Fruit fly (Drosophila melanogaster) whole organism, wandering third instar larva: Measurements from ENCODE around the gene RpS28a.

Source experiments
- Abd-B ChIP-seq: fragments of >200 bp; optimal IDR thresholded peaks from 2 replicates; lab custom pipeline; 2017; ENCODE audit warnings: missing biosample characterization, missing genetic modification characterization
- CG32264 ChIP-seq: fragments of 200-800 bp; sonication (Bioruptor generic); optimal IDR thresholded peaks from 2 replicates; lab custom pipeline; 2016; ENCODE audit warnings: missing biosample characterization, missing genetic modification characterization
- CG9705 ChIP-seq: fragments of 200-800 bp; sonication (Bioruptor generic); optimal IDR thresholded peaks from 2 replicates; lab custom pipeline; 2018; ENCODE audit warnings: missing biosample characterization, mild to moderate bottlenecking, missing genetic modification characterization
- CrebA ChIP-seq: fragments of 200-800 bp; sonication (Bioruptor generic); optimal IDR thresholded peaks from 2 replicates; lab custom pipeline; 2016; ENCODE audit warnings: missing biosample characterization, mild to moderate bottlenecking, missing genetic modification characterization, borderline replicate concordance
- Dfd ChIP-seq: fragments of >200 bp; optimal IDR thresholded peaks from 2 replicates; lab custom pipeline; 2017; ENCODE audit warnings: missing biosample characterization, missing genetic modification characterization
- Dif ChIP-seq: fragments of 200-275, 200-300 bp; sonication (Bioruptor generic); optimal IDR thresholded peaks from 2 replicates; lab custom pipeline; 2018; ENCODE audit warnings: missing biosample characterization, missing genetic modification characterization; ENCODE audit not compliant: partially characterized antibody
- HLH106 ChIP-seq: fragments of 200-800 bp; optimal IDR thresholded peaks from 3 replicates; lab custom pipeline; 2019; ENCODE audit warnings: missing biosample characterization, mild to moderate bottlenecking, missing genetic modification characterization, moderate library complexity
- Hnf4 ChIP-seq: fragments of 200-800 bp; sonication (Bioruptor generic); optimal IDR thresholded peaks from 2 replicates; lab custom pipeline; 2016; ENCODE audit warnings: missing biosample characterization, mild to moderate bottlenecking, missing genetic modification characterization
- Hr78 ChIP-seq: fragments of >200 bp; optimal IDR thresholded peaks from 2 replicates; lab custom pipeline; 2017; ENCODE audit warnings: missing biosample characterization, missing genetic modification characterization
- Hr83 ChIP-seq: fragments of 200-300 bp; sonication (Bioruptor generic); optimal IDR thresholded peaks from 2 replicates; lab custom pipeline; 2016; ENCODE audit warnings: missing biosample characterization, mild to moderate bottlenecking, missing genetic modification characterization, moderate library complexity; ENCODE audit not compliant: poor library complexity, severe bottlenecking
- Jra ChIP-seq: sonication (Bioruptor generic); optimal IDR thresholded peaks from 2 replicates; lab custom pipeline; 2016; ENCODE audit warnings: missing biosample characterization, missing genetic modification characterization
- Mio ChIP-seq: sonication (Bioruptor generic); optimal IDR thresholded peaks from 2 replicates; lab custom pipeline; 2016; ENCODE audit warnings: missing biosample characterization, missing genetic modification characterization
- Myc ChIP-seq: fragments of >200 bp; optimal IDR thresholded peaks from 2 replicates; lab custom pipeline; 2017
- N ChIP-seq: fragments of >200 bp; optimal IDR thresholded peaks from 2 replicates; lab custom pipeline; 2018; ENCODE audit warnings: missing biosample characterization, missing external identifiers, missing genetic modification characterization
- OdsH ChIP-seq: fragments of 200-800 bp; sonication (Bioruptor generic); optimal IDR thresholded peaks from 2 replicates; lab custom pipeline; 2016; ENCODE audit warnings: missing biosample characterization, mild to moderate bottlenecking, missing genetic modification characterization
- Rel ChIP-seq, 2 experiments: fragments of 200-800 bp; sonication (Bioruptor generic) in 1 of 2; optimal IDR thresholded peaks; 2 replicates in 1 of 2; 3 replicates in 1 of 2; lab custom pipeline; 2016 to 2019; ENCODE audit warnings: mild to moderate bottlenecking in 2 of 2, missing biosample characterization in 2 of 2, missing genetic modification characterization in 2 of 2, moderate library complexity in 1 of 2
- Sp1 ChIP-seq: fragments of 200-800 bp; sonication (Bioruptor generic); optimal IDR thresholded peaks from 3 replicates; lab custom pipeline; 2019; ENCODE audit warnings: missing biosample characterization, mild to moderate bottlenecking, missing genetic modification characterization, moderate library complexity
- Vsx2 ChIP-seq: fragments of 200-300, 225-300 bp; sonication (Bioruptor generic); optimal IDR thresholded peaks from 2 replicates; lab custom pipeline; 2018; ENCODE audit warnings: missing biosample characterization, missing genetic modification characterization; ENCODE audit not compliant: partially characterized antibody
- br ChIP-seq: fragments of 200-800 bp; sonication (Bioruptor generic); optimal IDR thresholded peaks from 2 replicates; lab custom pipeline; 2016; ENCODE audit warnings: missing biosample characterization, missing genetic modification characterization
- brk ChIP-seq: fragments of 200-800 bp; sonication (Bioruptor generic); optimal IDR thresholded peaks from 2 replicates; lab custom pipeline; 2016; ENCODE audit warnings: missing biosample characterization, mild to moderate bottlenecking, missing genetic modification characterization
- dl ChIP-seq, 2 experiments: fragments of 175-275, 200-275 bp in 1 of 2; fragments of 200-275 bp in 1 of 2; sonication (Bioruptor generic); optimal IDR thresholded peaks; lab custom pipeline; 2018; ENCODE audit warnings: mild to moderate bottlenecking in 2 of 2, missing biosample characterization in 2 of 2, missing genetic modification characterization in 2 of 2, moderate library complexity in 2 of 2; ENCODE audit not compliant: partially characterized antibody in 2 of 2, insufficient read depth in 1 of 2
- dmrt93B ChIP-seq: fragments of 200-800 bp; sonication (Bioruptor generic); optimal IDR thresholded peaks from 2 replicates; lab custom pipeline; 2018; ENCODE audit warnings: missing biosample characterization, mild to moderate bottlenecking, missing genetic modification characterization
- ey ChIP-seq: fragments of 200-800 bp; sonication (Bioruptor generic); optimal IDR thresholded peaks from 2 replicates; lab custom pipeline; 2016; ENCODE audit warnings: missing biosample characterization, missing genetic modification characterization
- foxo ChIP-seq, 2 experiments: fragments of 200-800 bp; sonication (Bioruptor generic); optimal IDR thresholded peaks; 2 replicates in 1 of 2; 3 replicates in 1 of 2; lab custom pipeline; 2016 to 2017; ENCODE audit warnings: missing biosample characterization in 2 of 2, missing genetic modification characterization in 2 of 2
- fru ChIP-seq: fragments of 200-800 bp; sonication (Bioruptor generic); optimal IDR thresholded peaks from 3 replicates; lab custom pipeline; 2016; ENCODE audit warnings: missing biosample characterization, mild to moderate bottlenecking, missing genetic modification characterization
- h ChIP-seq: fragments of 200-800 bp; sonication (Bioruptor generic); optimal IDR thresholded peaks from 3 replicates; lab custom pipeline; 2016; ENCODE audit warnings: missing biosample characterization, mild to moderate bottlenecking, missing genetic modification characterization
- jim ChIP-seq: fragments of 175-275, 200-325 bp; sonication (Bioruptor generic); optimal IDR thresholded peaks from 2 replicates; lab custom pipeline; 2016; ENCODE audit warnings: missing biosample characterization, mild to moderate bottlenecking, missing genetic modification characterization
- lola ChIP-seq: fragments of >200 bp; optimal IDR thresholded peaks from 2 replicates; lab custom pipeline; 2017; ENCODE audit warnings: missing biosample characterization, missing genetic modification characterization
- pan ChIP-seq: fragments of >200 bp; optimal IDR thresholded peaks from 2 replicates; lab custom pipeline; 2017
- psq ChIP-seq: fragments of 200-800 bp; sonication (Bioruptor generic); optimal IDR thresholded peaks from 3 replicates; lab custom pipeline; 2017; ENCODE audit warnings: missing biosample characterization, mild to moderate bottlenecking, missing genetic modification characterization, moderate library complexity
- rgr ChIP-seq: fragments of 200-800 bp; sonication (Bioruptor generic); optimal IDR thresholded peaks from 3 replicates; lab custom pipeline; 2016; ENCODE audit warnings: missing biosample characterization, mild to moderate bottlenecking, missing genetic modification characterization
- sage ChIP-seq: fragments of 200-800 bp; sonication (Bioruptor generic); optimal IDR thresholded peaks from 2 replicates; lab custom pipeline; 2016; ENCODE audit warnings: missing biosample characterization, mild to moderate bottlenecking, missing genetic modification characterization
- sv ChIP-seq: fragments of 200-800 bp; sonication (Bioruptor generic); optimal IDR thresholded peaks from 3 replicates; lab custom pipeline; 2016; ENCODE audit warnings: missing biosample characterization, missing genetic modification characterization
- tai ChIP-seq: sonication (Bioruptor generic); optimal IDR thresholded peaks from 2 replicates; lab custom pipeline; 2016; ENCODE audit warnings: missing biosample characterization, missing genetic modification characterization
- usp ChIP-seq: fragments of >200 bp; optimal IDR thresholded peaks from 2 replicates; lab custom pipeline; 2017; ENCODE audit warnings: missing biosample characterization, missing genetic modification characterization

Gene RpS28a

DNA sequence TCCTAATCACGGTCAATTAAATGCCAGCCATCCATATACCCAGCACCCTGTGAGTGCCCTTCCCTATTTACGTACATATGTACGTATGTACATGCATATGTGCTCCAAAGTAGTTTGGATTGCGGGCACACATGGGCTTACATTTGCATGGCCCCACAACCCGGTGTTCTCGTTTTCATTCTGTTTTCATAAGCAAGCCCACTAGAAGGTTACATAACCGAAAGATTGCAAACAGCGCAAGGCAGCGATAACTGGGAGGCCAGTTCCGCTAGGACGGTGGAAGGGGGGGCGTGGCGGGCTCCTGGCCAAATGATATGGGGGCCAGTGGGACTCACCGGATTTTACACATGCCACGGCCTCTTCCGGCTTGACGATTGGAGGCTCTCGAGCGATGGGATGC, 8.0 kb downstream of the RpS28a start:
- no peak for TF ChIP-seq Myc
- TF ChIP-seq jim (GFP tag; lab: Kevin White, UChicago), result no peak
- no peak for TF ChIP-seq foxo (GFP tag; optimal IDR thresholded peaks at IDR 0.05; lab: Kevin White, UChicago)
- no peak for TF ChIP-seq HLH106 (tag; lab: Kevin White, UChicago)
- TF ChIP-seq sage (GFP tag; lab: Kevin White, UChicago), result no peak
- TF ChIP-seq Hr83 (GFP tag; lab: Kevin White, UChicago), result no peak
- no peak for TF ChIP-seq pan (lab: Kevin White, UChicago)
- TF ChIP-seq h (GFP tag; lab: Kevin White, UChicago), result no peak
- TF ChIP-seq lola (GFP tag; lab: Kevin White, UChicago), result no peak
- no peak for TF ChIP-seq Abd-B (GFP tag; lab: Kevin White, UChicago)
- no peak for TF ChIP-seq ey (GFP tag; lab: Kevin White, UChicago)
- TF ChIP-seq Hr78 (GFP tag; lab: Kevin White, UChicago), result no peak
- no peak for TF ChIP-seq brk
- TF ChIP-seq Jra (GFP tag; lab: Kevin White, UChicago), result no peak
- TF ChIP-seq N, result no peak
- TF ChIP-seq Rel (GFP tag; optimal IDR thresholded peaks at IDR 0.05; lab: Kevin White, UChicago), result no peak
- no peak for TF ChIP-seq Rel (tag; optimal IDR thresholded peaks at IDR 0.05; lab: Kevin White, UChicago)
- no peak for TF ChIP-seq Mio (GFP tag; lab: Kevin White, UChicago)
- TF ChIP-seq dmrt93B (GFP tag; lab: Kevin White, UChicago), result no peak
- TF ChIP-seq fru (GFP tag; lab: Kevin White, UChicago), result no peak
- TF ChIP-seq CrebA, result no peak

DNA sequence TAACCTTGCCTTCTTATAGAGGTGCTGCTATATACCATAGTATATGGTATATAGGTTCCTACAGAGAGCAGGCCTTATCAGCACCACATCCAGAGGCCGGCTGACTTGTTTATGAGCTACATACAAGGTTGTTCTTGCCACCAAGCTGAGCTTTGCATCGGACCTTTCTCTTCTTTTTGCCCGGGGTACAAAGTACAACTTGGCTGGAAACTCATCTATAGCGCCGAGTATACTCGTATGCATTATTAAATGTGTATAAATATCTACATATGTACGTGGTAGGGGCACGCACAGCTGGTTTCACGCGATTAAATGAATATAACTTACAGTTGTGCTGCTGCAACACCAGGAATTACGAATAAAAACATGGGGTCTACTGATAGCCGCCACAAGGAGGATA, 8.5 kb downstream of the RpS28a start:
- TF ChIP-seq h (GFP tag; lab: Kevin White, UChicago), result no peak
- TF ChIP-seq Mio (GFP tag; lab: Kevin White, UChicago), result no peak
- no peak for TF ChIP-seq sage (GFP tag; lab: Kevin White, UChicago)
- TF ChIP-seq tai (GFP tag; lab: Kevin White, UChicago), result no peak
- TF ChIP-seq Dif, result no peak
- no peak for TF ChIP-seq pan (lab: Kevin White, UChicago)
- no peak for TF ChIP-seq Myc
- no peak for TF ChIP-seq CrebA
- TF ChIP-seq brk, result no peak
- TF ChIP-seq Vsx2 (GFP tag; lab: Kevin White, UChicago), result no peak
- no peak for TF ChIP-seq CG32264 (GFP tag; lab: Kevin White, UChicago)
- TF ChIP-seq br (GFP tag; lab: Kevin White, UChicago), result no peak
- TF ChIP-seq dl (GFP tag; optimal IDR thresholded peaks at IDR 0.05; lab: Kevin White, UChicago; ENCODE audit: insufficient read depth in 1 of 2, partially characterized antibody in 2 of 2), result no peak
- TF ChIP-seq OdsH (GFP tag; lab: Kevin White, UChicago), result no peak
- no peak for TF ChIP-seq Hr83 (GFP tag; lab: Kevin White, UChicago)
- no peak for TF ChIP-seq usp (GFP tag; lab: Kevin White, UChicago)
- no peak for TF ChIP-seq CG9705
- no peak for TF ChIP-seq Jra (GFP tag; lab: Kevin White, UChicago)
- no peak for TF ChIP-seq sv
- TF ChIP-seq, all 38 proteins: peak for 0

DNA sequence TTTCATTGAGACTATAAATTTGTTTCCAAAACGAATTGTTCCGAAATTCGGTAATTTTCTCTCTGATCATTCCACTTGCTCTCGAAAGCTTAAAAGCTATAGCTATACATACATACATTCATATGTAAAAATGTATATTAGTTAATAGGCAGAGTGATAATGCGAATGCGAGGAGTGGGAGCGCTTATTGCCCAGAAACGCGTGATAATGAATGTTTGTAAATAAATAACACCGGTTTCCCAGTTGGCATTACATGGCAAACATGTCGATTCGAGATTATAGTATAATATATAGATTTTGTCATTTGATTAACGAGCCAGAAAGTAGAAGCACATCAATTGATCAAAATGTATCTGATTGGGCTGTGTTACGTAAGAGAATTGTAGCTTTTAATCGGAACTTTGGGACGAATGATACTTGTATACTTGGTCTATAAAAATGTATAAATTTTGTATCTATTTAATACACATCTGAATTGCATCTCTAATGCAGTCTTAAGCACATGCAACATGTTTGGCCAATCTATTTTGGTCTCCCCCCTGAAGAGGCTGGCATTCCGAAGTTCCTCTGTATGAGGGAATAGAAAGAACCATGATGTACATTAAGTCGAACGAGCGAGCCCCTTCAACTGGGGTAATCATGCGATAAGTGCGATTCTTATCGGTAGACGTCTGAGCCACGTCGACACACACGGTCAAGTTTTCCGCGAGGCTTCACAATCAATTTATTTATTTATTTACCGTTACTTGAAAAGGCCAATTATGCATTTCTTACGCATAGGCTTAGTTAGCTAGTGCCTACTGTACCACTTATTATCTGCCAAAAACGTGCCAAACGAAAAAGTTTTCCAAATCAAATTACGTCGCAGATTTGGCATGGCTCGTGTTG, 9.6 kb downstream of the RpS28a start:
- peak; percentile 32 for TF ChIP-seq fru (GFP tag; lab: Kevin White, UChicago)
- TF ChIP-seq foxo (GFP tag; optimal IDR thresholded peaks at IDR 0.05; lab: Kevin White, UChicago), result peak in 1 of 2 experiments; percentile 67
- TF ChIP-seq ey (GFP tag; lab: Kevin White, UChicago), result peak; percentile 44
- TF ChIP-seq rgr, result peak; percentile 12
- no peak for TF ChIP-seq Abd-B (GFP tag; lab: Kevin White, UChicago)
- no peak for TF ChIP-seq usp (GFP tag; lab: Kevin White, UChicago)
- no peak for TF ChIP-seq Dif
- TF ChIP-seq lola (GFP tag; lab: Kevin White, UChicago), result no peak
- peak; percentile 38 for TF ChIP-seq OdsH (GFP tag; lab: Kevin White, UChicago)
- no peak for TF ChIP-seq Hr78 (GFP tag; lab: Kevin White, UChicago)
- TF ChIP-seq h (GFP tag; lab: Kevin White, UChicago), result peak; percentile 68
- no peak for TF ChIP-seq N
- no peak for TF ChIP-seq tai (GFP tag; lab: Kevin White, UChicago)
- TF ChIP-seq HLH106 (tag; lab: Kevin White, UChicago), result no peak
- TF ChIP-seq Mio (GFP tag; lab: Kevin White, UChicago), result no peak
- TF ChIP-seq brk, result no peak
- peak; percentile 25 for TF ChIP-seq br (GFP tag; lab: Kevin White, UChicago)
- no peak for TF ChIP-seq Hr83 (GFP tag; lab: Kevin White, UChicago)
- TF ChIP-seq sv, result no peak
- TF ChIP-seq jim (GFP tag; lab: Kevin White, UChicago), result no peak
- no peak for TF ChIP-seq dl (GFP tag; optimal IDR thresholded peaks at IDR 0.05; lab: Kevin White, UChicago; ENCODE audit: insufficient read depth in 1 of 2, partially characterized antibody in 2 of 2)
- no peak for TF ChIP-seq Sp1 (GFP tag; lab: Kevin White, UChicago)
- no peak for TF ChIP-seq Rel (GFP tag; optimal IDR thresholded peaks at IDR 0.05; lab: Kevin White, UChicago)
- no peak for TF ChIP-seq Rel (tag; optimal IDR thresholded peaks at IDR 0.05; lab: Kevin White, UChicago)
- TF ChIP-seq pan (lab: Kevin White, UChicago), result no peak
- TF ChIP-seq Dfd (GFP tag; lab: Kevin White, UChicago), result no peak
- TF ChIP-seq psq (GFP tag; lab: Kevin White, UChicago), result no peak
- peak; percentile 27 for TF ChIP-seq Hnf4
- TF ChIP-seq, all 38 proteins: peak for 8
